Worm (Caenorhabditis elegans) whole organism, L1 larva: ENCODE data around the gene F26F4.12.

Experiments used
- blmp-1 ChIP-seq: fragments of 150-350 bp; optimal IDR thresholded peaks from 2 replicates; lab custom pipeline; 2014; ENCODE audit warnings: missing biosample characterization, missing genetic modification characterization
- elt-2 ChIP-seq: sonication (generic microtip); optimal IDR thresholded peaks from 2 replicates; lab custom pipeline; 2016; ENCODE audit warnings: missing genetic modification characterization, mild to moderate bottlenecking, inconsistent platforms, missing compliant biosample characterization, missing genetic modification reagents
- jun-1 ChIP-seq: fragments of 150-350 bp; optimal IDR thresholded peaks from 2 replicates; lab custom pipeline; 2014; ENCODE audit warnings: missing biosample characterization, missing genetic modification reagents, missing genetic modification characterization
- nhr-12 ChIP-seq: sonication (generic microtip); optimal IDR thresholded peaks from 2 replicates; lab custom pipeline; 2017; ENCODE audit warnings: missing biosample characterization, missing genetic modification characterization
- nhr-28 ChIP-seq: fragments of 150-350 bp; optimal IDR thresholded peaks from 2 replicates; lab custom pipeline; 2014; ENCODE audit warnings: missing biosample characterization, missing genetic modification characterization
- nhr-47 ChIP-seq: sonication (generic microtip); optimal IDR thresholded peaks from 2 replicates; lab custom pipeline; 2016; ENCODE audit warnings: mild to moderate bottlenecking, missing genetic modification characterization, moderate library complexity, missing compliant biosample characterization
- nhr-90 ChIP-seq: sonication (generic microtip); optimal IDR thresholded peaks from 2 replicates; lab custom pipeline; 2016; ENCODE audit warnings: mild to moderate bottlenecking, missing genetic modification characterization, missing compliant biosample characterization; ENCODE audit not compliant: poor library complexity
- snpc-4 ChIP-seq: fragments of 150-350 bp; optimal IDR thresholded peaks from 2 replicates; lab custom pipeline; 2014; ENCODE audit warnings: missing biosample characterization, missing genetic modification characterization
- unc-130 ChIP-seq: fragments of 150-350 bp; optimal IDR thresholded peaks from 2 replicates; lab custom pipeline; 2017; ENCODE audit warnings: missing biosample characterization, missing genetic modification characterization, inconsistent platforms
- unc-62 ChIP-seq: fragments of 150-350 bp; optimal IDR thresholded peaks from 2 replicates; lab custom pipeline; 2014; ENCODE audit warnings: missing biosample characterization, missing genetic modification reagents, missing genetic modification characterization
- xbp-1 ChIP-seq: sonication (generic microtip); optimal IDR thresholded peaks from 2 replicates; lab custom pipeline; 2016; ENCODE audit warnings: missing genetic modification characterization, missing compliant biosample characterization

DNA sequence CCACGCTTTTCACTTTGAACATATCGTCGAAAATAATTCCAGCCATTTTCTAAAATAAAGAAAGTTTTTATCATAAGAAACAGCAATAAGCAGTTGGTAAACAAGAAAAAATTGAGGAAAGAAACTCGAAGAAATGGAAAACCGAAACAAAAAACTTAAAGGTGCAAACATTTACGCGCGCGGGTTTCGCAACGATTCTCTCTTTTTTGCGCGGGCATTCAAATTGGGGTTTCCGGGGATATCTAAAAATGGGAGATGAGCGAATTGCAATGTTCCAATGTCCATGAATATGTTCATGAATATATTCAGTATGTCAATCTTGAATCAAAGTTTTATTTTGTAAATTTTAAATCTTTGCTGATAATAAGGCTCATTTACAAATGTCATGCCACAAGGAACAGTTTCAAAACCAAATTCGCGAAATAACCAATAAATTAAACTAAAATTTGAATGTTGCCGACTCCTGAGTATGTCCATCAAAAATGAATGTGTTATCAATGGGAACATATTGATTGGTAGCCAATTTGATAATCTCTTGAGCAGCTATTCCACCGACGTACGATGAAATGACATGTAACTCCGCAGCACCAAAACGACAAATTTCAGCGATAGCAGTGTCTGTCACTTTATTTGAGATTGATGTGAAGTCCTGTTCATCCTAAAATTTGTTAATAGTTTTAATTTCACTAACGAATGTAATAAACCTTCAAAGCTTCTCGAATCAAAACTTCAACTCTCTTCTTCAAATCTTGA, 8.3 kb upstream of the F26F4.12 start, which contains the start of gene rpb-8:
- TF ChIP-seq elt-2 (tag; lab: Kevin White, UChicago) = no peak
- TF ChIP-seq nhr-90 (tag; lab: Kevin White, UChicago) = peak; percentile 17
- peak; percentile 26 for TF ChIP-seq unc-130 (tag; lab: Kevin White, UChicago)
- no peak for TF ChIP-seq nhr-12 (tag; lab: Kevin White, UChicago)
- no peak for TF ChIP-seq nhr-28 (tag; lab: Kevin White, UChicago)
- peak; percentile 77 for TF ChIP-seq blmp-1
- peak; percentile 52 for TF ChIP-seq nhr-47
- TF ChIP-seq snpc-4 (tag; lab: Kevin White, UChicago) = no peak
- TF ChIP-seq xbp-1 = peak; percentile 29
- TF ChIP-seq unc-62 (GFP tag; lab: Kevin White, UChicago) = no peak
- no peak for TF ChIP-seq jun-1 (tag; lab: Kevin White, UChicago)
